Worm (Caenorhabditis elegans) whole organism, L3 larva: ENCODE measurements around the gene T04G9.7.
A peak's percentile ranks its signal among the peaks of the same experiment; 100 is the strongest.

Experiments
- R02D3.7 ChIP-seq: fragments of 150-350 bp; optimal IDR thresholded peaks from 2 replicates; lab custom pipeline; 2014; ENCODE audit warnings: missing biosample characterization, missing genetic modification characterization
- ZK546.5 ChIP-seq: sonication (generic microtip); optimal IDR thresholded peaks from 2 replicates; lab custom pipeline; 2017; ENCODE audit warnings: missing biosample characterization, missing genetic modification characterization
- aly-2 ChIP-seq: fragments of 150-350 bp; optimal IDR thresholded peaks from 2 replicates; lab custom pipeline; 2014; ENCODE audit warnings: missing biosample characterization, missing genetic modification characterization
- ama-1 ChIP-seq: fragments of 150-350 bp; optimal IDR thresholded peaks from 2 replicates; lab custom pipeline; 2018
- ceh-16 ChIP-seq: sonication (generic microtip); optimal IDR thresholded peaks from 2 replicates; lab custom pipeline; 2017; ENCODE audit warnings: missing biosample characterization, missing genetic modification characterization
- ceh-28 ChIP-seq: fragments of 150-350 bp; optimal IDR thresholded peaks from 2 replicates; lab custom pipeline; 2014; ENCODE audit warnings: missing biosample characterization, missing genetic modification reagents, missing genetic modification characterization
- ceh-82 ChIP-seq: fragments of 150-350 bp; optimal IDR thresholded peaks from 2 replicates; lab custom pipeline; 2014; ENCODE audit warnings: missing biosample characterization, missing genetic modification characterization
- ceh-9 ChIP-seq: sonication (generic microtip); optimal IDR thresholded peaks from 2 replicates; lab custom pipeline; 2018; ENCODE audit warnings: missing biosample characterization, missing genetic modification characterization
- daf-12 ChIP-seq: fragments of 150-350 bp; optimal IDR thresholded peaks from 2 replicates; lab custom pipeline; 2014; ENCODE audit warnings: missing biosample characterization, missing genetic modification reagents, missing genetic modification characterization
- egl-27 ChIP-seq: sonication (generic microtip); optimal IDR thresholded peaks from 4 replicates; lab custom pipeline; 2017; ENCODE audit warnings: missing biosample characterization, missing genetic modification reagents, missing genetic modification characterization
- egl-5 ChIP-seq: fragments of 150-350 bp; optimal IDR thresholded peaks from 2 replicates; lab custom pipeline; 2017; ENCODE audit warnings: missing biosample characterization, missing genetic modification reagents, missing genetic modification characterization, inconsistent platforms
- elt-1 ChIP-seq: fragments of 150-350 bp; optimal IDR thresholded peaks from 2 replicates; lab custom pipeline; 2014; ENCODE audit warnings: missing biosample characterization, missing genetic modification characterization
- elt-2 ChIP-seq: sonication (generic microtip); optimal IDR thresholded peaks from 2 replicates; lab custom pipeline; 2016; ENCODE audit warnings: missing genetic modification reagents, mild to moderate bottlenecking, missing genetic modification characterization, missing compliant biosample characterization
- elt-3 ChIP-seq, 3 experiments: fragments of 150-350 bp in 1 of 3; sonication (generic microtip) in 2 of 3; optimal IDR thresholded peaks; 2 replicates in 2 of 3; 4 replicates in 1 of 3; lab custom pipeline; 2014 to 2017; ENCODE audit warnings: missing biosample characterization in 3 of 3, missing genetic modification characterization in 3 of 3
- eor-1 ChIP-seq, 2 experiments: fragments of 150-350 bp; optimal IDR thresholded peaks; 2 replicates each; lab custom pipeline; 2014 to 2018; ENCODE audit warnings: missing biosample characterization in 2 of 2, missing genetic modification characterization in 2 of 2
- fkh-10 ChIP-seq: sonication (generic microtip); optimal IDR thresholded peaks from 2 replicates; lab custom pipeline; 2017; ENCODE audit warnings: missing biosample characterization, missing genetic modification reagents, missing genetic modification characterization
- fkh-2 ChIP-seq: fragments of 150-350 bp; optimal IDR thresholded peaks from 2 replicates; lab custom pipeline; 2014; ENCODE audit warnings: missing biosample characterization, missing genetic modification reagents, missing genetic modification characterization
- fos-1 ChIP-seq: fragments of 150-350 bp; optimal IDR thresholded peaks from 2 replicates; lab custom pipeline; 2014; ENCODE audit warnings: missing biosample characterization, missing genetic modification characterization
- hmg-11 ChIP-seq: sonication (generic microtip); optimal IDR thresholded peaks from 2 replicates; lab custom pipeline; 2016; ENCODE audit warnings: missing genetic modification characterization, missing compliant biosample characterization
- jun-1 ChIP-seq: fragments of 150-350 bp; optimal IDR thresholded peaks from 2 replicates; lab custom pipeline; 2014; ENCODE audit warnings: missing biosample characterization, missing genetic modification reagents, missing genetic modification characterization
- lin-15B ChIP-seq: fragments of 150-350 bp; optimal IDR thresholded peaks from 2 replicates; lab custom pipeline; 2014; ENCODE audit warnings: missing biosample characterization, missing genetic modification characterization
- lin-39 ChIP-seq: fragments of 150-350 bp; optimal IDR thresholded peaks from 2 replicates; lab custom pipeline; 2018; ENCODE audit warnings: missing biosample characterization, missing genetic modification reagents, missing genetic modification characterization
- lsy-12 ChIP-seq: sonication (generic microtip); optimal IDR thresholded peaks from 2 replicates; lab custom pipeline; 2016; ENCODE audit warnings: mild to moderate bottlenecking, missing genetic modification characterization, missing compliant biosample characterization
- mdl-1 ChIP-seq: fragments of 150-350 bp; optimal IDR thresholded peaks from 2 replicates; lab custom pipeline; 2014; ENCODE audit warnings: missing biosample characterization, missing genetic modification characterization
- mml-1 ChIP-seq: fragments of 150-350 bp; sonication (generic microtip); optimal IDR thresholded peaks from 3 replicates; lab custom pipeline; 2014; ENCODE audit warnings: missing biosample characterization, missing genetic modification characterization
- nfya-1 ChIP-seq: sonication (generic microtip); optimal IDR thresholded peaks from 2 replicates; lab custom pipeline; 2017; ENCODE audit warnings: missing genetic modification characterization, mild to moderate bottlenecking, missing compliant biosample characterization, antibody characterized with exemption, moderate library complexity; ENCODE audit not compliant: insufficient read depth
- nhr-11 ChIP-seq: fragments of 150-350 bp; optimal IDR thresholded peaks from 2 replicates; lab custom pipeline; 2014; ENCODE audit warnings: missing biosample characterization, missing genetic modification characterization
- nhr-12 ChIP-seq: fragments of 150-350 bp; optimal IDR thresholded peaks from 2 replicates; lab custom pipeline; 2014; ENCODE audit warnings: missing biosample characterization, missing genetic modification characterization
- nhr-23 ChIP-seq: fragments of 150-350 bp; optimal IDR thresholded peaks from 2 replicates; lab custom pipeline; 2014; ENCODE audit warnings: missing biosample characterization, missing genetic modification reagents, missing genetic modification characterization
- nhr-237 ChIP-seq: fragments of 150-350 bp; optimal IDR thresholded peaks from 2 replicates; lab custom pipeline; 2014; ENCODE audit warnings: missing biosample characterization, missing genetic modification characterization
- nhr-25 ChIP-seq: sonication (generic microtip); optimal IDR thresholded peaks from 2 replicates; lab custom pipeline; 2017; ENCODE audit warnings: missing biosample characterization, missing genetic modification characterization
- nhr-28 ChIP-seq: fragments of 150-350 bp; optimal IDR thresholded peaks from 2 replicates; lab custom pipeline; 2014; ENCODE audit warnings: missing biosample characterization, missing genetic modification characterization
- nhr-43 ChIP-seq: sonication (generic microtip); optimal IDR thresholded peaks from 2 replicates; lab custom pipeline; 2016; ENCODE audit warnings: mild to moderate bottlenecking, missing genetic modification characterization, missing compliant biosample characterization; ENCODE audit not compliant: poor library complexity, severe bottlenecking
- nhr-67 ChIP-seq: fragments of 150-350 bp; optimal IDR thresholded peaks from 2 replicates; lab custom pipeline; 2014; ENCODE audit warnings: missing biosample characterization, missing genetic modification characterization
- nhr-76 ChIP-seq: fragments of 150-350 bp; sonication (generic microtip); optimal IDR thresholded peaks from 5 replicates; lab custom pipeline; 2014; ENCODE audit warnings: missing biosample characterization, missing genetic modification characterization
- nhr-77 ChIP-seq: fragments of 150-350 bp; optimal IDR thresholded peaks from 2 replicates; lab custom pipeline; 2014; ENCODE audit warnings: missing biosample characterization, missing genetic modification characterization
- pha-4 ChIP-seq: fragments of 150-350 bp; optimal IDR thresholded peaks from 2 replicates; lab custom pipeline; 2014; ENCODE audit warnings: missing biosample characterization, missing genetic modification reagents, missing genetic modification characterization
- pqm-1 ChIP-seq: fragments of 150-350 bp; optimal IDR thresholded peaks from 2 replicates; lab custom pipeline; 2017; ENCODE audit warnings: missing biosample characterization, missing genetic modification characterization, inconsistent platforms
- sea-2 ChIP-seq: fragments of 150-350 bp; sonication (generic microtip); optimal IDR thresholded peaks from 4 replicates; lab custom pipeline; 2014; ENCODE audit warnings: missing biosample characterization, missing genetic modification reagents, missing genetic modification characterization
- skn-1 ChIP-seq: fragments of 150-350 bp; optimal IDR thresholded peaks from 2 replicates; lab custom pipeline; 2014; ENCODE audit warnings: missing biosample characterization, missing genetic modification characterization
- snpc-4 ChIP-seq: fragments of 150-350 bp; optimal IDR thresholded peaks from 2 replicates; lab custom pipeline; 2014; ENCODE audit warnings: missing biosample characterization, missing genetic modification characterization
- tbx-2 ChIP-seq: sonication (generic microtip); optimal IDR thresholded peaks from 2 replicates; lab custom pipeline; 2016; ENCODE audit warnings: mild to moderate bottlenecking, missing genetic modification characterization, missing compliant biosample characterization
- unc-39 ChIP-seq: sonication (generic microtip); optimal IDR thresholded peaks from 4 replicates; lab custom pipeline; 2017; ENCODE audit warnings: missing biosample characterization, missing genetic modification characterization
- unc-62 ChIP-seq: fragments of 150-350 bp; sonication (generic microtip); optimal IDR thresholded peaks from 4 replicates; lab custom pipeline; 2014; ENCODE audit warnings: missing biosample characterization, missing genetic modification reagents, missing genetic modification characterization
- zag-1 ChIP-seq: fragments of 150-350 bp; optimal IDR thresholded peaks from 2 replicates; lab custom pipeline; 2014; ENCODE audit warnings: missing biosample characterization, missing genetic modification characterization
- ztf-11 ChIP-seq: fragments of 150-350 bp; optimal IDR thresholded peaks from 2 replicates; lab custom pipeline; 2014; ENCODE audit warnings: missing biosample characterization, missing genetic modification characterization
- ztf-4 ChIP-seq: fragments of 150-350 bp; optimal IDR thresholded peaks from 2 replicates; lab custom pipeline; 2014; ENCODE audit warnings: missing biosample characterization, missing genetic modification characterization

The T04G9.7 gene

ce11 chrX:768061-768646 is 2.5 kb upstream of the T04G9.7 start, which contains the start of the genes trap-2 and ile-2:
Gene trap-2 (minus strand): TSS chrX:768069.
Gene ile-2 (plus strand): TSS chrX:768596.
- TF ChIP-seq egl-5 = peak; percentile 90
- peak; percentile 95 for TF ChIP-seq pha-4 (tag; lab: Kevin White, UChicago)
- peak in 2 of 3 experiments; percentile 66 to 74 for TF ChIP-seq elt-3 (tag; optimal IDR thresholded peaks at IDR 0.05; lab: Kevin White, UChicago)
- no peak for TF ChIP-seq sea-2 (GFP tag; lab: Kevin White, UChicago)
- peak; percentile 16 for TF ChIP-seq fkh-2 (tag; lab: Kevin White, UChicago)
- TF ChIP-seq nhr-25 (tag; lab: Kevin White, UChicago) = peak; percentile 98
- TF ChIP-seq hmg-11 (tag; lab: Kevin White, UChicago) = peak; percentile 99
- no peak for TF ChIP-seq nhr-76 (tag; lab: Kevin White, UChicago)
- peak; percentile 33 for TF ChIP-seq nhr-77
- TF ChIP-seq lin-15B (tag; lab: Kevin White, UChicago) = peak; percentile 96
- no peak for TF ChIP-seq nhr-11 (tag; lab: Kevin White, UChicago)
- TF ChIP-seq elt-2 (tag; lab: Kevin White, UChicago) = peak; percentile 90
- no peak for TF ChIP-seq nhr-237 (tag; lab: Kevin White, UChicago)
- no peak for TF ChIP-seq unc-39 (tag; lab: Kevin White, UChicago)
- TF ChIP-seq nhr-12 (tag; lab: Kevin White, UChicago) = no peak
- peak; percentile 53 for TF ChIP-seq ZK546.5 (tag; lab: Kevin White, UChicago)
- peak; percentile 55 for TF ChIP-seq elt-1 (tag; lab: Kevin White, UChicago)
- peak; percentile 89 for TF ChIP-seq jun-1 (tag; lab: Kevin White, UChicago)
- TF ChIP-seq eor-1 (tag; optimal IDR thresholded peaks at IDR 0.05; lab: Kevin White, UChicago) = no peak
- TF ChIP-seq ceh-16 (tag; lab: Kevin White, UChicago) = no peak
- no peak for TF ChIP-seq ceh-82
- peak; percentile 65 for TF ChIP-seq R02D3.7 (tag; lab: Kevin White, UChicago)
- TF ChIP-seq nfya-1 (tag; lab: Kevin White, UChicago) = peak; percentile 98
- TF ChIP-seq ztf-4 (tag; lab: Kevin White, UChicago) = peak; percentile 22
- TF ChIP-seq lsy-12 = peak; percentile 85
- no peak for TF ChIP-seq nhr-28 (tag; lab: Kevin White, UChicago)
- TF ChIP-seq daf-12 = no peak
- peak; percentile 94 for TF ChIP-seq nhr-23 (tag; lab: Kevin White, UChicago)
- TF ChIP-seq unc-62 (GFP tag; lab: Kevin White, UChicago) = peak; percentile 71
- TF ChIP-seq mml-1 = no peak
- TF ChIP-seq ztf-11 (tag; lab: Kevin White, UChicago) = no peak
- peak; percentile 75 for TF ChIP-seq ceh-28 (tag; lab: Kevin White, UChicago)
- no peak for TF ChIP-seq fkh-10 (GFP tag; lab: Kevin White, UChicago)
- TF ChIP-seq snpc-4 (tag; lab: Kevin White, UChicago) = peak; percentile 91
- peak; percentile 52 for TF ChIP-seq egl-27
- TF ChIP-seq zag-1 (tag; lab: Kevin White, UChicago) = no peak
- TF ChIP-seq tbx-2 (tag; lab: Kevin White, UChicago) = peak; percentile 68
- peak; percentile 88 for TF ChIP-seq skn-1 (tag; lab: Kevin White, UChicago)
- TF ChIP-seq ceh-9 (tag; lab: Kevin White, UChicago) = no peak
- peak; percentile 89 for TF ChIP-seq nhr-43
- TF ChIP-seq ama-1 (lab: Kevin White, UChicago) = peak; percentile 20
- TF ChIP-seq nhr-67 (tag; lab: Kevin White, UChicago) = no peak
- peak; percentile 84 for TF ChIP-seq fos-1
- peak; percentile 64 for TF ChIP-seq pqm-1 (tag; lab: Kevin White, UChicago)
- peak; percentile 99 for TF ChIP-seq lin-39 (tag; lab: Kevin White, UChicago)
- TF ChIP-seq mdl-1 (tag; lab: Kevin White, UChicago) = no peak
- TF ChIP-seq aly-2 = no peak
